Fruit fly (Drosophila melanogaster) whole organism, embryonic: ENCODE results near the gene CG43925.

Source experiments
- CG1024 ChIP-seq: fragments of 200-800 bp; sonication (Bioruptor generic); IDR thresholded peaks from 2 replicates; pipeline ENCODE4 v1.3.6; 2022; ENCODE audit warnings: missing biosample characterization, missing genetic modification characterization
- CG10654 ChIP-seq: fragments of 200-800 bp; sonication (Bioruptor generic); optimal IDR thresholded peaks from 2 replicates; lab custom pipeline; 2016; ENCODE audit warnings: missing biosample characterization, missing genetic modification characterization
- CG11398 ChIP-seq: fragments of 200-800 bp; sonication (Bioruptor generic); optimal IDR thresholded peaks from 2 replicates; lab custom pipeline; 2016; ENCODE audit warnings: missing biosample characterization, missing genetic modification characterization
- CG11456 ChIP-seq: fragments of 200-800 bp; sonication (Bioruptor generic); IDR thresholded peaks from 3 replicates; pipeline ENCODE4 v1.3.6; 2022; ENCODE audit warnings: missing biosample characterization, missing genetic modification characterization
- CG12236 ChIP-seq: fragments of 200-800 bp; sonication (Bioruptor generic); optimal IDR thresholded peaks from 2 replicates; lab custom pipeline; 2016; ENCODE audit warnings: missing biosample characterization, missing genetic modification characterization
- CG15479 ChIP-seq: fragments of 200-800 bp; sonication (Bioruptor generic); optimal IDR thresholded peaks from 3 replicates; lab custom pipeline; 2019; ENCODE audit warnings: missing biosample characterization, mild to moderate bottlenecking, missing genetic modification characterization, moderate library complexity
- CG15696 ChIP-seq: fragments of 200-800 bp; sonication (Bioruptor generic); optimal IDR thresholded peaks from 2 replicates; lab custom pipeline; 2019; ENCODE audit warnings: missing biosample characterization, mild to moderate bottlenecking, missing genetic modification characterization, moderate library complexity
- CG1602 ChIP-seq: fragments of 200-800 bp; sonication (Bioruptor generic); optimal IDR thresholded peaks from 3 replicates; lab custom pipeline; 2016; ENCODE audit warnings: missing biosample characterization, missing genetic modification characterization
- CG18262 ChIP-seq: fragments of 200-800 bp; optimal IDR thresholded peaks from 3 replicates; lab custom pipeline; 2019; ENCODE audit warnings: missing biosample characterization, mild to moderate bottlenecking, missing genetic modification characterization, moderate library complexity
- CG31224 ChIP-seq: fragments of 200-800 bp; sonication (Bioruptor generic); IDR thresholded peaks from 2 replicates; pipeline ENCODE4 v1.3.6; 2022; ENCODE audit warnings: missing biosample characterization, missing genetic modification characterization
- CG31441 ChIP-seq: fragments of 200-800 bp; sonication (Bioruptor generic); IDR thresholded peaks from 2 replicates; pipeline ENCODE4 v1.3.6; 2022; ENCODE audit warnings: missing biosample characterization, missing genetic modification characterization
- CG32767 ChIP-seq: fragments of 200-800 bp; sonication (Bioruptor generic); IDR thresholded peaks from 2 replicates; pipeline ENCODE4 v1.3.6; 2022; ENCODE audit warnings: missing biosample characterization, missing genetic modification characterization
- CG4360 ChIP-seq: fragments of 200-800 bp; sonication (Bioruptor generic); IDR thresholded peaks from 2 replicates; pipeline ENCODE4 v1.3.6; 2022; ENCODE audit warnings: missing biosample characterization, missing genetic modification characterization
- CG4617 ChIP-seq: fragments of 200-800 bp; sonication (Bioruptor generic); optimal IDR thresholded peaks from 3 replicates; lab custom pipeline; 2016; ENCODE audit warnings: missing biosample characterization, missing genetic modification characterization, borderline replicate concordance
- CG6272 ChIP-seq: fragments of 200-800 bp; sonication (Bioruptor generic); IDR thresholded peaks from 2 replicates; pipeline ENCODE4 v1.3.6; 2022; ENCODE audit warnings: missing biosample characterization, missing genetic modification characterization
- CG6689 ChIP-seq: fragments of 200-800 bp; sonication (Bioruptor generic); IDR thresholded peaks from 2 replicates; pipeline ENCODE4 v1.3.6; 2022; ENCODE audit warnings: missing biosample characterization, missing genetic modification characterization
- CG7987 ChIP-seq: fragments of 200-800 bp; sonication (Bioruptor generic); optimal IDR thresholded peaks from 2 replicates; lab custom pipeline; 2018; ENCODE audit warnings: missing biosample characterization, mild to moderate bottlenecking, missing genetic modification characterization, moderate library complexity
- CG8924 ChIP-seq: fragments of 200-800 bp; optimal IDR thresholded peaks from 3 replicates; lab custom pipeline; 2019; ENCODE audit warnings: missing biosample characterization, mild to moderate bottlenecking, missing genetic modification characterization, moderate library complexity
- CG9876 ChIP-seq: fragments of 200-800 bp; sonication (Bioruptor generic); optimal IDR thresholded peaks from 2 replicates; lab custom pipeline; 2016; ENCODE audit warnings: missing biosample characterization, missing genetic modification characterization
- D ChIP-seq, 2 experiments: fragments of 200-800 bp in 1 of 2; fragments of >200 bp in 1 of 2; sonication (Bioruptor generic) in 1 of 2; optimal IDR thresholded peaks; 2 replicates in 1 of 2; 3 replicates in 1 of 2; lab custom pipeline; 2017; ENCODE audit warnings: mild to moderate bottlenecking in 1 of 2, missing biosample characterization in 1 of 2, missing genetic modification characterization in 1 of 2, missing genetic modification reagents in 1 of 2
- Dbx ChIP-seq: fragments of 200-800 bp; sonication (Bioruptor generic); IDR thresholded peaks from 3 replicates; pipeline ENCODE4 v1.3.6; 2022; ENCODE audit warnings: missing biosample characterization, missing genetic modification characterization
- E2f2 ChIP-seq: fragments of 200-800 bp; sonication (Bioruptor generic); IDR thresholded peaks from 2 replicates; pipeline ENCODE4 v1.3.6; 2022; ENCODE audit warnings: missing biosample characterization, missing genetic modification characterization
- Fer1 ChIP-seq: fragments of 200-800 bp; sonication (Bioruptor generic); optimal IDR thresholded peaks from 2 replicates; lab custom pipeline; 2017; ENCODE audit warnings: missing biosample characterization, mild to moderate bottlenecking, missing genetic modification characterization
- Spps ChIP-seq: fragments of 200-800 bp; sonication (Bioruptor generic); optimal IDR thresholded peaks from 2 replicates; lab custom pipeline; 2018; ENCODE audit warnings: missing biosample characterization, mild to moderate bottlenecking, missing genetic modification characterization
- Vsx1 ChIP-seq: fragments of 200-800 bp; sonication (Bioruptor generic); optimal IDR thresholded peaks from 2 replicates; lab custom pipeline; 2017; ENCODE audit warnings: missing biosample characterization, mild to moderate bottlenecking, missing genetic modification characterization, missing genetic modification reagents
- Xbp1 ChIP-seq: fragments of 200-800 bp; sonication (Bioruptor generic); optimal IDR thresholded peaks from 3 replicates; lab custom pipeline; 2016; ENCODE audit warnings: missing biosample characterization, mild to moderate bottlenecking, missing genetic modification characterization
- bigmax ChIP-seq: fragments of 200-800 bp; sonication (Bioruptor generic); optimal IDR thresholded peaks from 2 replicates; lab custom pipeline; 2018; ENCODE audit warnings: missing biosample characterization, mild to moderate bottlenecking, missing genetic modification characterization
- bowl ChIP-seq: fragments of 200-800 bp; sonication (Bioruptor generic); IDR thresholded peaks from 2 replicates; pipeline ENCODE4 v1.3.6; 2022; ENCODE audit warnings: missing biosample characterization, missing genetic modification characterization
- bsh ChIP-seq, 2 experiments: fragments of 200-800 bp; sonication (Bioruptor generic); optimal IDR thresholded peaks; 2 replicates each; lab custom pipeline; 2017 to 2018; ENCODE audit warnings: mild to moderate bottlenecking in 2 of 2, missing biosample characterization in 2 of 2, missing genetic modification characterization in 2 of 2, moderate library complexity in 1 of 2
- chm ChIP-seq: fragments of 200-800 bp; sonication (Bioruptor generic); IDR thresholded peaks from 2 replicates; pipeline ENCODE4 v1.3.6; 2022; ENCODE audit warnings: missing biosample characterization, missing genetic modification characterization
- crp ChIP-seq, 2 experiments: fragments of 200-800 bp; sonication (Bioruptor generic); optimal IDR thresholded peaks; 2 replicates in 1 of 2; 3 replicates in 1 of 2; lab custom pipeline; 2017; ENCODE audit warnings: missing biosample characterization in 2 of 2, missing genetic modification characterization in 2 of 2, mild to moderate bottlenecking in 1 of 2, moderate library complexity in 1 of 2
- dati ChIP-seq: fragments of 200-800 bp; sonication (Bioruptor generic); IDR thresholded peaks from 2 replicates; pipeline ENCODE4 v1.3.6; 2022; ENCODE audit warnings: missing biosample characterization, missing genetic modification characterization
- fu2 ChIP-seq: fragments of 200-800 bp; sonication (Bioruptor generic); optimal IDR thresholded peaks from 2 replicates; lab custom pipeline; 2016; ENCODE audit warnings: missing biosample characterization, missing genetic modification characterization
- grn ChIP-seq: fragments of 200-800 bp; sonication (Bioruptor generic); optimal IDR thresholded peaks from 3 replicates; lab custom pipeline; 2017; ENCODE audit warnings: missing biosample characterization, missing genetic modification characterization
- kni ChIP-seq: fragments of 200-800 bp; sonication (Bioruptor generic); optimal IDR thresholded peaks from 3 replicates; lab custom pipeline; 2017; ENCODE audit warnings: mild to moderate bottlenecking, missing biosample characterization, missing genetic modification reagents, missing genetic modification characterization
- lilli ChIP-seq: fragments of 200-800 bp; sonication (Bioruptor generic); optimal IDR thresholded peaks from 3 replicates; lab custom pipeline; 2016; ENCODE audit warnings: missing biosample characterization, missing genetic modification characterization
- nerfin-2 ChIP-seq: fragments of 200-800 bp; sonication (Bioruptor generic); IDR thresholded peaks from 2 replicates; pipeline ENCODE4 v1.3.6; 2022; ENCODE audit warnings: missing biosample characterization, missing genetic modification characterization; ENCODE audit not compliant: partially characterized antibody
- nom ChIP-seq: fragments of 200-800 bp; sonication (Bioruptor generic); optimal IDR thresholded peaks from 2 replicates; lab custom pipeline; 2017; ENCODE audit warnings: missing biosample characterization, missing genetic modification characterization, mild to moderate bottlenecking, moderate library complexity, missing genetic modification reagents
- otp ChIP-seq: fragments of 200-800 bp; sonication (Bioruptor generic); IDR thresholded peaks from 3 replicates; pipeline ENCODE4, ENCODE4 v1.3.6; 2022; ENCODE audit warnings: missing biosample characterization, missing genetic modification characterization
- pfk ChIP-seq: fragments of 200-800 bp; sonication (Bioruptor generic); optimal IDR thresholded peaks from 2 replicates; lab custom pipeline; 2018; ENCODE audit warnings: missing biosample characterization, mild to moderate bottlenecking, missing genetic modification characterization, moderate library complexity
- pita ChIP-seq: fragments of 200-800 bp; sonication (Bioruptor generic); optimal IDR thresholded peaks from 2 replicates; lab custom pipeline; 2017; ENCODE audit warnings: missing biosample characterization, mild to moderate bottlenecking, missing genetic modification characterization
- pros ChIP-seq: fragments of 200-800 bp; sonication (Bioruptor generic); optimal IDR thresholded peaks from 3 replicates; lab custom pipeline; 2019; ENCODE audit warnings: missing biosample characterization, mild to moderate bottlenecking, missing genetic modification characterization, moderate library complexity
- sc ChIP-seq, 3 experiments: fragments of >200 bp in 2 of 3; fragments of 200-800 bp in 1 of 3; sonication (Bioruptor generic) in 1 of 3; optimal IDR thresholded peaks; 2 replicates in 2 of 3; 3 replicates in 1 of 3; lab custom pipeline; 2017; ENCODE audit warnings: mild to moderate bottlenecking in 1 of 3, missing biosample characterization in 1 of 3, missing genetic modification characterization in 1 of 3, missing genetic modification reagents in 1 of 3
- sob ChIP-seq: fragments of 200-800 bp; sonication (Bioruptor generic); IDR thresholded peaks from 2 replicates; pipeline ENCODE4 v1.3.6; 2022; ENCODE audit warnings: missing biosample characterization, missing genetic modification characterization
- trem ChIP-seq: fragments of 200-800 bp; optimal IDR thresholded peaks from 3 replicates; lab custom pipeline; 2019; ENCODE audit warnings: missing biosample characterization, mild to moderate bottlenecking, missing genetic modification characterization, moderate library complexity
- vfl ChIP-seq: fragments of 200-800 bp; sonication (Bioruptor generic); optimal IDR thresholded peaks from 2 replicates; lab custom pipeline; 2016; ENCODE audit warnings: missing biosample characterization, missing genetic modification characterization
- vvl ChIP-seq: fragments of 200-800 bp; sonication (Bioruptor generic); IDR thresholded peaks from 2 replicates; pipeline ENCODE4 v1.3.6; 2022; ENCODE audit warnings: missing biosample characterization, missing genetic modification characterization
- yki ChIP-seq: fragments of >200 bp; optimal IDR thresholded peaks from 3 replicates; lab custom pipeline; 2018

Gene CG43925

dm6 chr2L:13219281-13220092 is 43.3 kb downstream of the CG43925 start, which contains the start of the genes CG9426 and mRF1 (continued):
- TF ChIP-seq CG8924 (peak; percentile 62), pita (no peak), Vsx1 (GFP tag; lab: Kevin White, UChicago) (no peak), CG31441 (GFP tag; lab: Robert Waterston, UW) (peak; percentile 21; the same call in 1 of the 2 replicates), sc (optimal IDR thresholded peaks at IDR 0.05; lab: Kevin White, UChicago) (no peak), sc (GFP tag; optimal IDR thresholded peaks at IDR 0.05; lab: Kevin White, UChicago) (no peak), CG7987 (GFP tag; lab: Kevin White, UChicago) (peak; percentile 37), yki (no peak), CG31224 (GFP tag; lab: Robert Waterston, UW) (no peak), Fer1 (GFP tag; lab: Kevin White, UChicago) (peak; percentile 39), CG4360 (peak; percentile 97), CG15696 (tag; lab: Kevin White, UChicago) (no peak), CG12236 (GFP tag; lab: Kevin White, UChicago) (no peak), CG11398 (GFP tag; lab: Kevin White, UChicago) (no peak), Dbx (0 out of 3 replicates have a peak, but pooled peaks have one; percentile 35), Spps (tag; lab: Kevin White, UChicago) (no peak), bigmax (GFP tag; lab: Kevin White, UChicago) (no peak), fu2 (GFP tag; lab: Kevin White, UChicago) (peak; percentile 14), CG6689 (GFP tag; lab: Robert Waterston, UW) (no peak), E2f2 (GFP tag; lab: Robert Waterston, UW) (peak; percentile 23; the same call in 1 of the 2 replicates), chm (GFP tag; lab: Robert Waterston, UW) (no peak), CG9876 (GFP tag; lab: Kevin White, UChicago) (no peak), nerfin-2 (peak; percentile 98), nom (no peak), D (optimal IDR thresholded peaks at IDR 0.05; lab: Kevin White, UChicago) (no peak), D (GFP tag; optimal IDR thresholded peaks at IDR 0.05; lab: Kevin White, UChicago) (no peak), grn (GFP tag; lab: Kevin White, UChicago) (peak; percentile 57), vfl (GFP tag; lab: Kevin White, UChicago) (no peak), CG11456 (GFP tag; lab: Robert Waterston, UW) (no peak), Xbp1 (GFP tag; lab: Kevin White, UChicago) (peak; percentile 34), vvl (GFP tag; lab: Robert Waterston, UW) (peak; percentile 63), crp (GFP tag; optimal IDR thresholded peaks at IDR 0.05; lab: Kevin White, UChicago) (peak in 1 of 2 experiments; percentile 1), pfk (no peak), sob (GFP tag; lab: Robert Waterston, UW) (peak; percentile 43; the same call in 1 of the 2 replicates), pros (GFP tag; lab: Kevin White, UChicago) (no peak), kni (GFP tag; lab: Kevin White, UChicago) (peak; percentile 62), bowl (GFP tag; lab: Robert Waterston, UW) (no peak), lilli (peak; percentile 62), trem (peak; percentile 77), CG32767 (GFP tag; lab: Robert Waterston, UW) (peak; percentile 44; the same call in 1 of the 2 replicates), dati (GFP tag; lab: Robert Waterston, UW) (no peak), CG10654 (GFP tag; lab: Kevin White, UChicago) (no peak), CG6272 (GFP tag; lab: Robert Waterston, UW) (peak; percentile 45; the same call in 1 of the 2 replicates), bsh (GFP tag; optimal IDR thresholded peaks at IDR 0.05; lab: Kevin White, UChicago) (no peak), CG1602 (GFP tag; lab: Kevin White, UChicago) (no peak), CG4617 (GFP tag; lab: Kevin White, UChicago) (peak; percentile 93), otp (GFP tag; lab: Robert Waterston, UW) (no peak), CG15479 (GFP tag; lab: Kevin White, UChicago) (peak; percentile 16), CG1024 (no peak), CG18262 (peak; percentile 15)
